Worm (Caenorhabditis elegans) whole organism, young adult: ENCODE data around the gene parn-2.

ENCODE experiments used
- F10E7.11 ChIP-seq: sonication (generic microtip); optimal IDR thresholded peaks from 2 replicates; lab custom pipeline; 2017; ENCODE audit warnings: mild to moderate bottlenecking, missing genetic modification characterization, moderate library complexity, missing compliant biosample characterization
- F49E8.2 ChIP-seq: sonication (generic microtip); optimal IDR thresholded peaks from 3 replicates; lab custom pipeline; 2017; ENCODE audit warnings: missing genetic modification characterization, mild to moderate bottlenecking, missing compliant biosample characterization, antibody characterized with exemption, moderate library complexity; ENCODE audit not compliant: insufficient read depth
- F52B5.7 ChIP-seq: sonication (generic microtip); optimal IDR thresholded peaks from 2 replicates; lab custom pipeline; 2016; ENCODE audit warnings: mild to moderate bottlenecking, missing genetic modification characterization, missing compliant biosample characterization
- Y95B8A.8 ChIP-seq: fragments of 200-800 bp; sonication (Bioruptor generic); IDR thresholded peaks from 2 replicates; pipeline ENCODE4 v1.3.6; 2022; ENCODE audit warnings: missing genetic modification reagents, missing genetic modification characterization, missing compliant biosample characterization
- ama-1 ChIP-seq, 3 experiments: fragments of 150-350 bp in 1 of 3; sonication (generic microtip) in 2 of 3; optimal IDR thresholded peaks; 2 replicates each; lab custom pipeline; 2014 to 2018; ENCODE audit warnings: missing biosample characterization in 2 of 3, missing genetic modification characterization in 2 of 3, missing genetic modification reagents in 2 of 3
- attf-3 ChIP-seq: fragments of 200-800 bp; sonication (Bioruptor generic); conservative IDR thresholded peaks from 2 replicates; pipeline ENCODE4 v1.3.6; 2022; ENCODE audit warnings: missing genetic modification reagents, missing genetic modification characterization, missing compliant biosample characterization
- efl-1 ChIP-seq: fragments of 150-350 bp; optimal IDR thresholded peaks from 2 replicates; lab custom pipeline; 2014; ENCODE audit warnings: missing biosample characterization, missing genetic modification reagents, missing genetic modification characterization
- ets-4 ChIP-seq: fragments of 200-800 bp; sonication (Bioruptor generic); optimal IDR thresholded peaks from 2 replicates; lab custom pipeline; 2018; ENCODE audit warnings: mild to moderate bottlenecking, missing genetic modification characterization, missing compliant biosample characterization
- rpc-1 ChIP-seq, 2 experiments: fragments of 150-350 bp in 1 of 2; sonication (generic microtip) in 1 of 2; optimal IDR thresholded peaks; 2 replicates each; lab custom pipeline; 2014 to 2018; ENCODE audit warnings: missing biosample characterization in 1 of 2, missing genetic modification characterization in 1 of 2, missing genetic modification reagents in 1 of 2, missing genotype in 1 of 2
- snpc-3.4 ChIP-seq: sonication (generic microtip); optimal IDR thresholded peaks from 2 replicates; lab custom pipeline; 2017; ENCODE audit warnings: missing genetic modification characterization, mild to moderate bottlenecking, missing compliant biosample characterization, antibody characterized with exemption, moderate library complexity, missing genotype, missing genetic modification reagents
- ztf-6 ChIP-seq: fragments of 200-800 bp; sonication (Bioruptor generic); IDR thresholded peaks from 2 replicates; pipeline ENCODE4 v1.3.6; 2022; ENCODE audit warnings: missing genetic modification reagents, missing genetic modification characterization, missing compliant biosample characterization

DNA sequence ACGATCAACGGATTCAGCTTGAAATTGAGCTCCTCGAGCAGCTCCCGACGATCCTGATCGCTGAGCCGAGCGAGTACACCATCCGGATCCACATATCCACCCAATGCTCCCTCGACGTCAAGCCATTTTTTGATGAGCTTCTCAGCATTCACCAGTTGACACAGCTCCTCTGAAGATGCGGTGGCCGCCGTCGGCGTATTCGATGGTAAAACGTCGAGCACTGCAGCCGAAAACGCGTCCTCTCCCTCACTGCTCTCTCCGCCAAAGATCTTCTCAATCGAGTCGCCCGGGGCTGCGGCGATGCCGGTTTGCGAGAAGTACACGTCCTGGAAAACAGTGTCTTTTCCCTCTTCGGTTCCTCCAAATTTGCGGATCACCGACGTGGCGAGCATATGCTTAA lies 41.9 kb downstream of the parn-2 start:
- no peak for TF ChIP-seq F49E8.2 (tag; lab: Kevin White, UChicago)
- no peak for TF ChIP-seq ets-4 (GFP tag; lab: Kevin White, UChicago)
- no peak for TF ChIP-seq rpc-1 (optimal IDR thresholded peaks at IDR 0.05; lab: Kevin White, UChicago)
- no peak for TF ChIP-seq rpc-1 (tag; optimal IDR thresholded peaks at IDR 0.05; lab: Kevin White, UChicago)
- TF ChIP-seq attf-3 (GFP tag; lab: Robert Waterston, UW) = no peak
- no peak for TF ChIP-seq F10E7.11
- no peak for TF ChIP-seq F52B5.7
- TF ChIP-seq ztf-6 (GFP tag; lab: Robert Waterston, UW) = no peak
- no peak for TF ChIP-seq efl-1
- TF ChIP-seq ama-1 (optimal IDR thresholded peaks at IDR 0.05; lab: Kevin White, UChicago) = no peak
- no peak for TF ChIP-seq ama-1 (GFP tag; optimal IDR thresholded peaks at IDR 0.05; lab: Kevin White, UChicago)
- TF ChIP-seq snpc-3.4 (tag; lab: Kevin White, UChicago) = no peak
- TF ChIP-seq Y95B8A.8 (GFP tag; lab: Robert Waterston, UW) = no peak
